Fruit fly (Drosophila melanogaster) whole organism, wandering third instar larva: ENCODE data around the gene Npc2g.

Source experiments
- GATAd ChIP-seq: sonication (Bioruptor generic); optimal IDR thresholded peaks from 2 replicates; lab custom pipeline; 2016; ENCODE audit warnings: missing biosample characterization, missing genetic modification characterization
- Mio ChIP-seq: sonication (Bioruptor generic); optimal IDR thresholded peaks from 2 replicates; lab custom pipeline; 2016; ENCODE audit warnings: missing biosample characterization, missing genetic modification characterization
- Sp1 ChIP-seq: fragments of 200-800 bp; sonication (Bioruptor generic); optimal IDR thresholded peaks from 3 replicates; lab custom pipeline; 2019; ENCODE audit warnings: missing biosample characterization, mild to moderate bottlenecking, missing genetic modification characterization, moderate library complexity
- lola ChIP-seq: fragments of >200 bp; optimal IDR thresholded peaks from 2 replicates; lab custom pipeline; 2017; ENCODE audit warnings: missing biosample characterization, missing genetic modification characterization

dm6 chr3R:30779257-30779656 lies 34.2 kb upstream of the Npc2g start:
- no peak for TF ChIP-seq GATAd (GFP tag; lab: Kevin White, UChicago)
- no peak for TF ChIP-seq Mio
- no peak for TF ChIP-seq Sp1
- TF ChIP-seq lola, result no peak
